Fruit fly (Drosophila melanogaster) whole organism, embryonic: ENCODE measurements around the gene gammaTub37C.

Source experiments
- C15 ChIP-seq: fragments of 200-800 bp; sonication (Bioruptor generic); IDR thresholded peaks from 3 replicates; pipeline ENCODE4 v1.3.6; 2022; ENCODE audit warnings: missing biosample characterization, missing genetic modification characterization
- CG10431 ChIP-seq: fragments of 200-800 bp; sonication (Bioruptor generic); optimal IDR thresholded peaks from 3 replicates; lab custom pipeline; 2018; ENCODE audit warnings: missing biosample characterization, mild to moderate bottlenecking, missing genetic modification characterization
- CG12104 ChIP-seq: fragments of 200-800 bp; sonication (Bioruptor generic); optimal IDR thresholded peaks from 3 replicates; lab custom pipeline; 2016; ENCODE audit warnings: missing biosample characterization, missing genetic modification characterization
- CG12769 ChIP-seq: fragments of 200-800 bp; sonication (Bioruptor generic); optimal IDR thresholded peaks from 2 replicates; lab custom pipeline; 2019; ENCODE audit warnings: missing biosample characterization, mild to moderate bottlenecking, missing genetic modification characterization, moderate library complexity
- CG15269 ChIP-seq: fragments of 200-800 bp; sonication (Bioruptor generic); optimal IDR thresholded peaks from 2 replicates; lab custom pipeline; 2018; ENCODE audit warnings: missing biosample characterization, mild to moderate bottlenecking, missing genetic modification characterization, moderate library complexity
- CG17385 ChIP-seq: fragments of 200-800 bp; sonication (Bioruptor generic); optimal IDR thresholded peaks from 3 replicates; lab custom pipeline; 2018; ENCODE audit warnings: missing biosample characterization, mild to moderate bottlenecking, missing genetic modification characterization
- CG18262 ChIP-seq: fragments of 200-800 bp; optimal IDR thresholded peaks from 3 replicates; lab custom pipeline; 2019; ENCODE audit warnings: missing biosample characterization, mild to moderate bottlenecking, missing genetic modification characterization, moderate library complexity
- CG2678 ChIP-seq: fragments of 200-800 bp; sonication (Bioruptor generic); optimal IDR thresholded peaks from 3 replicates; lab custom pipeline; 2019; ENCODE audit warnings: missing biosample characterization, mild to moderate bottlenecking, missing genetic modification characterization, moderate library complexity
- CG2712 ChIP-seq: fragments of 200-800 bp; optimal IDR thresholded peaks from 3 replicates; lab custom pipeline; 2019; ENCODE audit warnings: missing biosample characterization, mild to moderate bottlenecking, missing genetic modification characterization, moderate library complexity
- CG30403 ChIP-seq: fragments of 200-800 bp; sonication (Bioruptor generic); optimal IDR thresholded peaks from 3 replicates; lab custom pipeline; 2016; ENCODE audit warnings: missing biosample characterization, missing genetic modification characterization
- CG34422 ChIP-seq: fragments of 200-800 bp; sonication (Bioruptor generic); IDR thresholded peaks from 3 replicates; pipeline ENCODE4 v1.3.6; 2022; ENCODE audit warnings: missing biosample characterization, missing genetic modification characterization
- CG3995 ChIP-seq: fragments of 200-800 bp; sonication (Bioruptor generic); optimal IDR thresholded peaks from 3 replicates; lab custom pipeline; 2016; ENCODE audit warnings: missing biosample characterization, missing genetic modification characterization
- CG4360 ChIP-seq: fragments of 200-800 bp; sonication (Bioruptor generic); IDR thresholded peaks from 2 replicates; pipeline ENCODE4 v1.3.6; 2022; ENCODE audit warnings: missing biosample characterization, missing genetic modification characterization
- CG6765 ChIP-seq: fragments of 200-800 bp; sonication (Bioruptor generic); optimal IDR thresholded peaks from 3 replicates; lab custom pipeline; 2017; ENCODE audit warnings: missing biosample characterization, mild to moderate bottlenecking, missing genetic modification characterization
- CG7963 ChIP-seq: fragments of 200-800 bp; sonication (Bioruptor generic); IDR thresholded peaks from 3 replicates; pipeline ENCODE4 v1.3.6; 2022; ENCODE audit warnings: missing biosample characterization, missing genetic modification characterization; ENCODE audit not compliant: partially characterized antibody
- CG8089 ChIP-seq: fragments of 200-800 bp; sonication (Bioruptor generic); optimal IDR thresholded peaks from 3 replicates; lab custom pipeline; 2016; ENCODE audit warnings: missing biosample characterization, missing genetic modification characterization
- CG8924 ChIP-seq: fragments of 200-800 bp; optimal IDR thresholded peaks from 3 replicates; lab custom pipeline; 2019; ENCODE audit warnings: missing biosample characterization, mild to moderate bottlenecking, missing genetic modification characterization, moderate library complexity
- CG8944 ChIP-seq: fragments of 200-800 bp; sonication (Bioruptor generic); optimal IDR thresholded peaks from 3 replicates; lab custom pipeline; 2016; ENCODE audit warnings: missing biosample characterization, missing genetic modification characterization
- ERR ChIP-seq: fragments of 200-800 bp; sonication (Bioruptor generic); optimal IDR thresholded peaks from 2 replicates; lab custom pipeline; 2016; ENCODE audit warnings: missing biosample characterization, missing genetic modification characterization
- Fer3 ChIP-seq: fragments of 200-800 bp; sonication (Bioruptor generic); optimal IDR thresholded peaks from 2 replicates; lab custom pipeline; 2018; ENCODE audit warnings: missing biosample characterization, mild to moderate bottlenecking, missing genetic modification characterization, moderate library complexity
- HmgD ChIP-seq: fragments of 200-800 bp; sonication (Bioruptor generic); optimal IDR thresholded peaks from 3 replicates; lab custom pipeline; 2016; ENCODE audit warnings: missing biosample characterization, missing genetic modification characterization
- Pdp1 ChIP-seq, 2 experiments: fragments of 200-800 bp; sonication (Bioruptor generic); optimal IDR thresholded peaks; 3 replicates each; lab custom pipeline; 2016; ENCODE audit warnings: missing biosample characterization in 2 of 2, missing genetic modification characterization in 2 of 2, mild to moderate bottlenecking in 1 of 2, moderate library complexity in 1 of 2
- Rx ChIP-seq: fragments of 200-800 bp; sonication (Bioruptor generic); IDR thresholded peaks from 2 replicates; pipeline ENCODE4 v1.3.6; 2022; ENCODE audit warnings: missing biosample characterization, missing genetic modification characterization
- Side ChIP-seq: fragments of 200-800 bp; sonication (Bioruptor generic); optimal IDR thresholded peaks from 2 replicates; lab custom pipeline; 2016; ENCODE audit warnings: missing biosample characterization, missing genetic modification characterization
- Sin3A ChIP-seq: fragments of >200 bp; optimal IDR thresholded peaks from 2 replicates; lab custom pipeline; 2018
- Spps ChIP-seq: fragments of 200-800 bp; sonication (Bioruptor generic); optimal IDR thresholded peaks from 2 replicates; lab custom pipeline; 2018; ENCODE audit warnings: missing biosample characterization, mild to moderate bottlenecking, missing genetic modification characterization
- Stat92E ChIP-seq, 3 experiments: fragments of >200 bp in 2 of 3; fragments of 200-800 bp in 1 of 3; sonication (Bioruptor generic) in 1 of 3; optimal IDR thresholded peaks; 2 replicates each; lab custom pipeline; 2017 to 2019; ENCODE audit warnings: missing biosample characterization in 3 of 3, missing genetic modification characterization in 3 of 3, mild to moderate bottlenecking in 1 of 3, moderate library complexity in 1 of 3
- Trl ChIP-seq, 3 experiments: fragments of >200 bp in 2 of 3; fragments of 200-800 bp in 1 of 3; sonication (Bioruptor generic) in 1 of 3; optimal IDR thresholded peaks; 2 replicates in 1 of 3; 3 replicates in 2 of 3; lab custom pipeline; 2016 to 2017; ENCODE audit warnings: missing biosample characterization in 1 of 3, missing genetic modification characterization in 1 of 3
- bab2 ChIP-seq: fragments of 200-800 bp; sonication (Bioruptor generic); optimal IDR thresholded peaks from 2 replicates; lab custom pipeline; 2016; ENCODE audit warnings: missing biosample characterization, missing genetic modification characterization
- chinmo ChIP-seq: fragments of 200-800 bp; sonication (Bioruptor generic); IDR thresholded peaks from 4 replicates; pipeline ENCODE4 v1.3.6; 2022; ENCODE audit warnings: missing biosample characterization, missing genetic modification characterization; ENCODE audit not compliant: partially characterized antibody
- crc ChIP-seq: fragments of 200-800 bp; sonication (Bioruptor generic); optimal IDR thresholded peaks from 2 replicates; lab custom pipeline; 2016; ENCODE audit warnings: missing biosample characterization, missing genetic modification characterization
- dmrt11E ChIP-seq: fragments of 200-800 bp; sonication (Bioruptor generic); optimal IDR thresholded peaks from 3 replicates; lab custom pipeline; 2018; ENCODE audit warnings: missing biosample characterization, mild to moderate bottlenecking, missing genetic modification characterization, moderate library complexity
- gcm2 ChIP-seq: fragments of 200-800 bp; sonication (Bioruptor generic); optimal IDR thresholded peaks from 2 replicates; lab custom pipeline; 2016; ENCODE audit warnings: missing biosample characterization, missing genetic modification characterization
- gfzf ChIP-seq: fragments of 200-800 bp; sonication (Bioruptor generic); optimal IDR thresholded peaks from 2 replicates; lab custom pipeline; 2016; ENCODE audit warnings: missing biosample characterization, mild to moderate bottlenecking, missing genetic modification characterization, moderate library complexity
- gsb ChIP-seq: fragments of 200-800 bp; sonication (Bioruptor generic); IDR thresholded peaks from 2 replicates; pipeline ENCODE4 v1.3.6; 2022; ENCODE audit warnings: missing biosample characterization, missing genetic modification characterization
- lab ChIP-seq: fragments of 200-800 bp; sonication (Bioruptor generic); optimal IDR thresholded peaks from 3 replicates; lab custom pipeline; 2017; ENCODE audit warnings: missing biosample characterization, missing genetic modification characterization, mild to moderate bottlenecking, moderate library complexity, missing genetic modification reagents
- lbe ChIP-seq: fragments of 200-800 bp; sonication (Bioruptor generic); optimal IDR thresholded peaks from 2 replicates; lab custom pipeline; 2016; ENCODE audit warnings: missing biosample characterization, mild to moderate bottlenecking, missing genetic modification characterization
- lilli ChIP-seq: fragments of 200-800 bp; sonication (Bioruptor generic); optimal IDR thresholded peaks from 3 replicates; lab custom pipeline; 2016; ENCODE audit warnings: missing biosample characterization, missing genetic modification characterization
- lov ChIP-seq, 2 experiments: fragments of 200-800 bp in 1 of 2; fragments of >200 bp in 1 of 2; sonication (Bioruptor generic) in 1 of 2; IDR thresholded peaks in 1 of 2; optimal IDR thresholded peaks in 1 of 2; 2 replicates in 1 of 2; 3 replicates in 1 of 2; pipeline versions ENCODE4 v1.3.6 to Lab custom; 2017 to 2022; ENCODE audit warnings: missing biosample characterization in 1 of 2, missing genetic modification characterization in 1 of 2
- p53 ChIP-seq: fragments of 200-800 bp; sonication (Bioruptor generic); optimal IDR thresholded peaks from 2 replicates; lab custom pipeline; 2016; ENCODE audit warnings: missing biosample characterization, missing genetic modification characterization
- schlank ChIP-seq: fragments of 200-800 bp; sonication (Bioruptor generic); optimal IDR thresholded peaks from 2 replicates; lab custom pipeline; 2018; ENCODE audit warnings: missing biosample characterization, mild to moderate bottlenecking, missing genetic modification characterization
- sens ChIP-seq: fragments of 200-800 bp; sonication (Bioruptor generic); peaks from one replicate; lab custom pipeline; 2016; ENCODE audit warnings: missing biosample characterization, missing genetic modification characterization
- toy ChIP-seq: fragments of 200-800 bp; sonication (Bioruptor generic); IDR thresholded peaks from 2 replicates; pipeline ENCODE4 v1.3.6; 2022; ENCODE audit warnings: missing biosample characterization, missing genetic modification characterization
- unpg ChIP-seq: fragments of 200-800 bp; sonication (Bioruptor generic); optimal IDR thresholded peaks from 3 replicates; lab custom pipeline; 2018; ENCODE audit warnings: missing biosample characterization, mild to moderate bottlenecking, missing genetic modification characterization, moderate library complexity
- vvl ChIP-seq: fragments of 200-800 bp; sonication (Bioruptor generic); IDR thresholded peaks from 2 replicates; pipeline ENCODE4 v1.3.6; 2022; ENCODE audit warnings: missing biosample characterization, missing genetic modification characterization

gammaTub37C gene

dm6 chr2L:19142176-19142870 lies 43.2 kb downstream of the gammaTub37C start (continued):
- TF ChIP-seq Trl (optimal IDR thresholded peaks at IDR 0.05; lab: Kevin White, UChicago) (no peak), Trl (GFP tag; optimal IDR thresholded peaks at IDR 0.05; lab: Kevin White, UChicago) (peak; percentile 13), CG7963 (GFP tag; lab: Robert Waterston, UW) (no peak), vvl (peak; percentile 13; the same call in 1 of the 2 replicates), unpg (GFP tag; lab: Kevin White, UChicago) (peak; percentile 19), Spps (tag; lab: Kevin White, UChicago) (peak; percentile 4), CG2678 (tag; lab: Kevin White, UChicago) (peak; percentile 16), toy (no peak), Pdp1 (GFP tag; optimal IDR thresholded peaks at IDR 0.05; lab: Kevin White, UChicago) (peak in 1 of 2 experiments; percentile 6), chinmo (GFP tag; lab: Robert Waterston, UW) (peak; percentile 85), Fer3 (tag; lab: Kevin White, UChicago) (peak; percentile 12), sens (GFP tag; lab: Kevin White, UChicago) (peak; percentile 83), CG4360 (GFP tag; lab: Robert Waterston, UW) (0 out of 2 replicates have a peak, but pooled peaks have one; percentile 9), Side (no peak), CG2712 (tag; lab: Kevin White, UChicago) (peak; percentile 21), CG15269 (tag; lab: Kevin White, UChicago) (peak; percentile 24), lov (optimal IDR thresholded peaks at IDR 0.05; lab: Kevin White, UChicago) (no peak), lov (GFP tag; IDR thresholded peaks at IDR 0.05; lab: Robert Waterston, UW) (no peak), gfzf (GFP tag; lab: Kevin White, UChicago) (no peak), CG17385 (GFP tag; lab: Kevin White, UChicago) (peak; percentile 42), dmrt11E (tag; lab: Kevin White, UChicago) (peak; percentile 27), lilli (GFP tag; lab: Kevin White, UChicago) (peak; percentile 41), CG34422 (GFP tag; lab: Robert Waterston, UW) (no peak), CG18262 (tag; lab: Kevin White, UChicago) (peak; percentile 30), C15 (GFP tag; lab: Robert Waterston, UW) (no peak)

dm6 chr2L:19141435-19142126 lies 43.9 kb downstream of the gammaTub37C start:
- TF ChIP-seq schlank (tag; lab: Kevin White, UChicago) (peak; percentile 37), Sin3A (lab: Kevin White, UChicago) (no peak), bab2 (GFP tag; lab: Kevin White, UChicago) (peak; percentile 59), chinmo (GFP tag; lab: Robert Waterston, UW) (peak; percentile 73; the same call in 2 of the 4 replicates), HmgD (no peak), CG8089 (GFP tag; lab: Kevin White, UChicago) (peak; percentile 33), CG6765 (peak; percentile 64), CG4360 (GFP tag; lab: Robert Waterston, UW) (no peak), Stat92E (GFP tag; optimal IDR thresholded peaks at IDR 0.05; lab: Kevin White, UChicago) (peak in 1 of 3 experiments; percentile 5), lbe (GFP tag; lab: Kevin White, UChicago) (peak; percentile 34), CG8924 (tag; lab: Kevin White, UChicago) (peak; percentile 86), crc (GFP tag; lab: Kevin White, UChicago) (peak; percentile 47), CG30403 (peak; percentile 84), gcm2 (GFP tag; lab: Kevin White, UChicago) (peak; percentile 51), CG12104 (GFP tag; lab: Kevin White, UChicago) (peak; percentile 77), lab (GFP tag; lab: Kevin White, UChicago) (peak; percentile 81), CG2712 (tag; lab: Kevin White, UChicago) (peak; percentile 81), Rx (GFP tag; lab: Robert Waterston, UW) (peak; percentile 38; the same call in 1 of the 2 replicates), p53 (peak; percentile 17), gsb (0 out of 2 replicates have a peak, but pooled peaks have one; percentile 33), CG12769 (tag; lab: Kevin White, UChicago) (peak; percentile 49), CG3995 (peak; percentile 27), CG8944 (GFP tag; lab: Kevin White, UChicago) (peak; percentile 46), ERR (GFP tag; lab: Kevin White, UChicago) (peak; percentile 59), CG10431 (GFP tag; lab: Kevin White, UChicago) (peak; percentile 58)
